Fruit fly (Drosophila melanogaster) whole organism: ENCODE results near the gene betaTub85D.

Source experiments
- EcR ChIP-seq, 2 experiments: fragments of >200 bp; optimal IDR thresholded peaks; 2 replicates each; lab custom pipeline; 2017; ENCODE audit warnings: missing biosample characterization in 2 of 2, missing genetic modification characterization in 2 of 2, missing genetic modification reagents in 2 of 2
- pan ChIP-seq: fragments of >200 bp; optimal IDR thresholded peaks from 2 replicates; lab custom pipeline; 2017
- psq ChIP-seq: fragments of >200 bp; optimal IDR thresholded peaks from 2 replicates; lab custom pipeline; 2017
- usp ChIP-seq: fragments of >200 bp; optimal IDR thresholded peaks from 2 replicates; lab custom pipeline; 2017; ENCODE audit warnings: missing biosample characterization, missing genetic modification characterization, mixed read lengths

- TF ChIP-seq EcR (GFP tag; optimal IDR thresholded peaks at IDR 0.05; lab: Kevin White, UChicago) (no peak), usp (GFP tag; lab: Kevin White, UChicago) (no peak), pan (no peak), psq (no peak)
Observed at dm6 chr3R:9436358-9436972, 26.4 kb upstream of the betaTub85D start.
